Fruit fly (Drosophila melanogaster) whole organism: ENCODE data around the gene CG5446.

Experiments
- CG8478 ChIP-seq: fragments of >200 bp; optimal IDR thresholded peaks from 2 replicates; lab custom pipeline; 2018; ENCODE audit warnings: inconsistent platforms
- Dll ChIP-seq: fragments of >200 bp; optimal IDR thresholded peaks from 2 replicates; lab custom pipeline; 2017
- EcR ChIP-seq, 2 experiments: fragments of >200 bp; optimal IDR thresholded peaks; 2 replicates each; lab custom pipeline; 2017; ENCODE audit warnings: missing biosample characterization in 2 of 2, missing genetic modification characterization in 2 of 2, missing genetic modification reagents in 2 of 2
- pan ChIP-seq: fragments of >200 bp; optimal IDR thresholded peaks from 2 replicates; lab custom pipeline; 2017
- psq ChIP-seq: fragments of >200 bp; optimal IDR thresholded peaks from 2 replicates; lab custom pipeline; 2017
- usp ChIP-seq: fragments of >200 bp; optimal IDR thresholded peaks from 2 replicates; lab custom pipeline; 2017; ENCODE audit warnings: missing biosample characterization, missing genetic modification characterization, mixed read lengths

CG5446 gene

DNA sequence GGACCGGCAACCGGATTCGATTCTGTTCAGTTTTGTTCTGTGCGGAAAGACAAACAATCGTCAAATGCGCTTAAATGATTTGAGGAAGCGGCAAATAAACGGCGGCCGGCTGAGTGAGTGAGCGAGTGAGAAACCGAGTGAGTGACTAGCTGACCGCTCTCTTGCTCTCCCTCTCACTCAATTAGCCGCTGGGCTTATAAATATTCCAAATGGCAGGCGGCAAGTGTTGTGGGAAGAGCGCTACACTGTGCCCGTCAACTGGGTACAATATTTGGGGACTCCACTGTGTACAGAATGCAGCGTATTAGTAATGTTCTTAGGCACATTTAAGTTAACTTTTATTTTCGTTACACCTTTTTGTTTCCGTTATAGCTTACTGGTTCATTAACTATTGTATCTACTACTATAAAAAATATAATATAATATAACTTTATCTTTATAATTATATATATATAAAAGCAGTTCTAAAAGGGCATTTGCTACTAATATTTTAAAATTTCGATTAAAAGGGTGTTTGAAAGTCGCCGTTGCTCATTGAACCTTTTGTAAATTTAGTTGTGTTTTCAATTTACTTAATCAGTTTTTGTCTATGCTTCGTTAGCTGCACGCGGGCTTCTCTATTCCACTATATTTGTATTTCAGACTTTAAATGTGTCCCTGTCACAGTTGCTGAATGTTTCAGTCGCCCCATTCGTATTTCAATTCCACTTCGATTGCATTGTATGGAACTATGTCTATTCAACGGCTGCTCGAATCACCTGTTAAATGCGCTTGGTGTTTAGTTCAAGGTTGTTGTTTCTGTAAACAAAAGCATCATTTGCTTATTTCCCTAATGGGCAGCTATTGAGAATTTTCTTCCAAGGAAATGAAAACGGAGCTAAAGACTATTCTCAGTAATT lies 5.5 kb downstream of the CG5446 start:
- TF ChIP-seq EcR (GFP tag; optimal IDR thresholded peaks at IDR 0.05; lab: Kevin White, UChicago) (no peak), Dll (lab: Kevin White, UChicago) (no peak), CG8478 (no peak), usp (GFP tag; lab: Kevin White, UChicago) (no peak), psq (lab: Kevin White, UChicago) (no peak), pan (lab: Kevin White, UChicago) (no peak)

DNA sequence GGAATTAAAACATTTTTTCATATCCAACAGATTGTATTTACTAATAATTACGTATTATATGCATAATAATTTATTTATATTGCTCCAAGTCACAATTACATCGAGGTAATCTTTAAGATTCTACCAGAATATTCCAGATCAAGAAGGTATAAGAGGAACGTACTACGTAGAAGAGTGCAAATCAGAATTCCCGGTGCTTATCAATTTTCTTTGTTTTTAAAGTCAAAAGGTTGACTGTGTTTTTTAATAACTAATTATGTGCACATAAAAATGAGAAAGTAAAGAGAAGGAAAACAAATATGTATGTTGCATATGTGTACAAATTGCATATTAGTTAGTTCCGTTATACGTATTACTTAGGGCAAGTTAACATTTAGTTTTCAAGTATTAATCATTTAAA lies 6.3 kb downstream of the CG5446 start:
- TF ChIP-seq pan (lab: Kevin White, UChicago): no peak
- no peak for TF ChIP-seq usp (GFP tag; lab: Kevin White, UChicago)
- no peak for TF ChIP-seq CG8478

DNA sequence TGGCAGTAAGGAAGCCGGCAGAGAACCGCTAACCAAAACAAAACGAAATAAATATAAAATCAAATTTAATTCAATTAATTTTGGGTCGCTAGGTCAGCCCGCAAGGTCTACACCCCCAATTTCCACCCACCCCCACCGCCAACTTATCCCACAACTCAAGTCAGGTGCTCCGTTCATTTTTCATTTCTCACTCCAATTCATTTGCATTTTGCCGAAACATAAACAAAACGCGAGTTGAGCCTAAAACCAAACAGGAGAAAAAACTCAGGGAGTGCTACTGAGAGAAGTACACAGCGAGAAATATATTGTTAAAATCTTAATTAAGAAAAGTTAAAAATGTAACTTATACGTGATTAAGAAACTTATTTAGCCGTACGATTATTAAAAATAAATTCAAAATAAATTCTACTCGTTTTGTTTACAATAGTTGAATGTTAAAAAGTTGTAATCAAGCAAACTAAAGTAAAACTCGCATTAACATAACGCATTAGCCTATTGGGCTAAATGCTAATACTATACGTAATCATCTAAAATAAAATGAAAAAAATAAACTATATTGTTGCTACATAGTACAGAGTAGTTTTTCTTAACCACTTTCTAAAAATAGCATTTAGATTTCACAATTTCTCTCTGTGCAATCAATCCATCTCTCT lies 11.9 kb downstream of the CG5446 start:
- TF ChIP-seq usp (GFP tag; lab: Kevin White, UChicago) (no peak), CG8478 (no peak), psq (lab: Kevin White, UChicago) (no peak), pan (lab: Kevin White, UChicago) (no peak), Dll (lab: Kevin White, UChicago) (no peak)

DNA sequence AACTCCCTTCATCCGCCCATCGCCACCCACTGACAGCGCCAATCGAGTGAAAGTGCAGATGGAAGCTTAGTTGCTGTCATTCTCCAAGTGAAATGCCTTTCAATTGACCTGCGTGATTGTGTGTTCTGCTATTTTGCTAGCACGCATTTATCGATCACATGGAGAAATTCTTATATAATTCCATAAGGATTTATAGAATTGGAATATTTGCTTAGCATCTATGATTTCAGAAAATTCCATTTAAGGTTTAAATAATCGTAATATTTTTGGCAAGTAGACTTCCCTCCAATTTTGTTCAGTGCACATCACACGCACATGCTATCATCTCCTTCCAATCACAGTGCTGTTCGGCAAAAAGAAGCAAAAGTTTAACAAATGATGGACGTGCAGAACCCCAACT lies 13.6 kb downstream of the CG5446 start:
- TF ChIP-seq usp (GFP tag; lab: Kevin White, UChicago) (no peak), CG8478 (no peak), psq (lab: Kevin White, UChicago) (no peak)

DNA sequence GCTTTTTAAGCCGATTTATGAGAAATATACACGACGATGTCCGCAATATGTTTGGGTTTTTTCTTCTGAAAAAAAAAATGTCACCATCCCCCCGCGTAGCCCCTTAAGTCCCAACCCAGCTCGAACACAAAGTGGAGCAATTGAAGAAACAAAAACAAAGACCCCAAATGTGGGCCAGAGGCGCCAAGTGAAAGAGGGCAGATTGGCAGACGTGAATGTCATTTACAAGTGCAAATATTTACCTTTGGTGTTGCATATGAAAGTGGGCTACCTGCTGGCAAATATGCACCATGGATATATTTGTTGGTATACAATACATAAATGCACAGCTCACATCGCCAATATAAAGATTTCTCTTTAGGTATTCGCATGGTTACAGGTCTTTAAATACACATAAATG lies 16.8 kb downstream of the CG5446 start:
- no peak for TF ChIP-seq EcR (GFP tag; optimal IDR thresholded peaks at IDR 0.05; lab: Kevin White, UChicago)
- no peak for TF ChIP-seq pan (lab: Kevin White, UChicago)
- TF ChIP-seq Dll (lab: Kevin White, UChicago): no peak
- TF ChIP-seq psq (lab: Kevin White, UChicago): no peak
- no peak for TF ChIP-seq CG8478
- no peak for TF ChIP-seq usp (GFP tag; lab: Kevin White, UChicago)

DNA sequence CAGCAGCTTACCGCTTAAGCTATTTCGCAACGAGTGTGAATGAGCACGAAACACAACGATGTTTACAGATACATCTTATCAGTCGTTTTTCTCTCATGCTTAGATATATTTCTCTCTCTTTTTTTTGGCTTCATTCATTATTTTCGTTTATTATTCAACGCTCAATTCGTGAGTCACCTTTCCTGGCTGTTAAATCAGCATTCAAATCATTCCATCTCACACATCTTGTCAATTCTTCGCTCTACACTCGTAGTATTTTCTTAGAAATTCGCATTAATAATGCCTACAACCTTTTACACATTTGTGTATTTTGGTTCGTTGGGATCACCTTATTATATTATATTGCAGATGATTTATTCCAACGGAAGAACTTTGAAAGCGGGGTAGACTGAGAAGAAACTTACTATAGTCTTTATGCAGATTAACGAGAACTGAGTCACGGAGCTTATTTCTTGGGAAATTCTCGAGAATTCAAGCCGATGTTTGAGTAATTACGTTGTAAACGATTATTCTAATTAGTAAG lies 22.9 kb downstream of the CG5446 start:
- TF ChIP-seq pan (lab: Kevin White, UChicago) (no peak), psq (lab: Kevin White, UChicago) (no peak), Dll (lab: Kevin White, UChicago) (no peak), usp (GFP tag; lab: Kevin White, UChicago) (no peak), EcR (GFP tag; optimal IDR thresholded peaks at IDR 0.05; lab: Kevin White, UChicago) (no peak), CG8478 (no peak)

DNA sequence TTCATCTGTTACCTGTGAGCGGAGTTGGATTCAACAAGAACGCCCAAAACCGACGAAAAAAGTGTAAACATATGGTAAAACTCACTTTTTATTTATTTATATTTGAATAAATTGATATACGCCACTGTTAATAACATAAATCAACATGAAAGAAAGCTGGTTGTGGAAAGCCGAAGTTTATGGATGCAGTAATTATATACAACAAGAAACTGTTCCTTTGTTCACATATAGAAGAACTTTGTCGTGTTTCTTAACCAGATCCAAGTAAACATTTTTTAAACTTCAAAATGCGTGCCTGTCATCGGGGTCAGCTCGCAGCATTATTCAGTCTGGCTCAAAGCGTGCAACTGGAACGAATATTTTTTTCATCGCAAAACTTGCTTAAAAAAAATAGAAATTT lies 29.5 kb downstream of the CG5446 start, which contains the start of gene Pkd2:
Gene Pkd2, plus strand, starts transcription at position 301 of the 400 bp plus-strand sequence.
- TF ChIP-seq EcR (GFP tag; optimal IDR thresholded peaks at IDR 0.05; lab: Kevin White, UChicago) (no peak), usp (GFP tag; lab: Kevin White, UChicago) (no peak), Dll (lab: Kevin White, UChicago) (no peak), CG8478 (no peak), pan (lab: Kevin White, UChicago) (no peak), psq (lab: Kevin White, UChicago) (no peak)

DNA sequence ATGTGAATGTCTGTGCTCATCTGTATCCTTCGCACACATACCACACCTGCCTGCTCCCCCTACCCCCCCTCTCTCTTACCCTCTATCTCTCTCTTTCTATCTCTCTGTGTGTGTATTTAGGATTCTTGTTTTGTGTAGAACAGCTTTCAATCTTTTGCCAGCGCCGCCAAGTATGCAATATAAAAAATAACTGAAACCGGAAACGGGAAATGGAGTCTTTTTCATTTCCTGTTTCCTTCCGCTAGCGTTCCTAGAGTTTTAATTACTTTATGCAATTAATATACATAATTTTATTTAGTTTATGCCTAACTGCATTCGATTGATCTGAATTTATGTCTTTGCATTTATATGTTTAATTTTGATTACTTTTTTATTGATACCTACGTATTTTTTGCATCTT lies 35.1 kb downstream of the CG5446 start:
- no peak for TF ChIP-seq psq (lab: Kevin White, UChicago)
- TF ChIP-seq pan (lab: Kevin White, UChicago): no peak
- TF ChIP-seq EcR (GFP tag; optimal IDR thresholded peaks at IDR 0.05; lab: Kevin White, UChicago): no peak
- TF ChIP-seq usp (GFP tag; lab: Kevin White, UChicago): no peak
- TF ChIP-seq Dll (lab: Kevin White, UChicago): no peak
- TF ChIP-seq CG8478: no peak
